Fruit fly (Drosophila melanogaster): ENCODE data around the gene Plp.

Gene Plp

dm6 chr3L:15094589-15095288, at the start of gene Plp, which contains the start of the genes sstn and GlyRS (continued):
- TF ChIP-seq Bteb2 (GFP tag; optimal IDR thresholded peaks at IDR 0.05) (no peak), oc (tag; optimal IDR thresholded peaks at IDR 0.05) (peak; percentile 26), Lpt (GFP tag; optimal IDR thresholded peaks at IDR 0.05) (no peak), CG2202 (tag; optimal IDR thresholded peaks at IDR 0.05) (no peak), chif (GFP tag; optimal IDR thresholded peaks at IDR 0.05) (no peak), twi (tag; optimal IDR thresholded peaks at IDR 0.05) (peak; percentile 26), ssp (GFP tag; IDR thresholded peaks at IDR 0.05) (no peak), CG10366 (GFP tag; IDR thresholded peaks at IDR 0.05) (no peak), Nf-YC (tag; optimal IDR thresholded peaks at IDR 0.05) (peak; percentile 59), Lim3 (GFP tag; IDR thresholded peaks at IDR 0.05) (no peak), dpn (GFP tag; optimal IDR thresholded peaks at IDR 0.05) (peak in 1 of 2 experiments; percentile 39), grau (tag; optimal IDR thresholded peaks at IDR 0.05) (peak; percentile 57), Asciz (GFP tag; optimal IDR thresholded peaks at IDR 0.05) (peak; percentile 23), CG11504 (tag; optimal IDR thresholded peaks at IDR 0.05) (peak; percentile 75), dmrt11E (tag; optimal IDR thresholded peaks at IDR 0.05) (peak; percentile 36), crol (GFP tag; IDR thresholded peaks at IDR 0.05) (peak; percentile 28; the same call in 1 of the 2 replicates), MESR4 (GFP tag; optimal IDR thresholded peaks at IDR 0.05) (peak; percentile 72), Fer2 (tag; optimal IDR thresholded peaks at IDR 0.05) (no peak), ftz-f1 (GFP tag; optimal IDR thresholded peaks at IDR 0.05) (no peak), CG13287 (GFP tag; IDR thresholded peaks at IDR 0.05; ENCODE audit: partially characterized antibody) (peak; percentile 50), fd3F (GFP tag; optimal IDR thresholded peaks at IDR 0.05) (no peak), crp (GFP tag; optimal IDR thresholded peaks at IDR 0.05) (peak in 1 of 2 experiments; percentile 33), dm (GFP tag; optimal IDR thresholded peaks at IDR 0.05) (no peak), gsb-n (tag; optimal IDR thresholded peaks at IDR 0.05) (peak; percentile 38), seq (GFP tag; IDR thresholded peaks at IDR 0.05) (no peak), CG5180 (GFP tag; optimal IDR thresholded peaks at IDR 0.05) (peak; percentile 27), inv (GFP tag; IDR thresholded peaks at IDR 0.05; ENCODE audit: partially characterized antibody) (peak; percentile 49), chinmo (GFP tag; IDR thresholded peaks at IDR 0.05; ENCODE audit: partially characterized antibody) (peak; percentile 83; the same call in 1 of the 4 replicates), nerfin-1 (tag; optimal IDR thresholded peaks at IDR 0.05) (no peak), az2 (GFP tag; optimal IDR thresholded peaks at IDR 0.05) (peak; percentile 20), Hand (GFP tag; optimal IDR thresholded peaks at IDR 0.05) (no peak), klu (GFP tag; IDR thresholded peaks at IDR 0.05) (no peak), CG16813 (GFP tag; IDR thresholded peaks at IDR 0.05; ENCODE audit: partially characterized antibody) (no peak), CG10462 (GFP tag; optimal IDR thresholded peaks at IDR 0.05) (no peak), CG3995 (GFP tag; optimal IDR thresholded peaks at IDR 0.05) (peak; percentile 98), CG8089 (GFP tag; optimal IDR thresholded peaks at IDR 0.05) (no peak), CG32767 (GFP tag; IDR thresholded peaks at IDR 0.05) (no peak), vnd (GFP tag; IDR thresholded peaks at IDR 0.05; ENCODE audit: partially characterized antibody) (no peak), CG18599 (GFP tag; optimal IDR thresholded peaks at IDR 0.05) (peak; percentile 59), CG11456 (GFP tag; IDR thresholded peaks at IDR 0.05) (no peak), CG13296 (GFP tag; optimal IDR thresholded peaks at IDR 0.05) (peak; percentile 49), bab2 (GFP tag; optimal IDR thresholded peaks at IDR 0.05) (no peak), Ets65A (GFP tag) (peak; percentile 41), CG2116 (GFP tag; optimal IDR thresholded peaks at IDR 0.05) (peak; percentile 58), Lhr (GFP tag; optimal IDR thresholded peaks at IDR 0.05) (peak; percentile 1), Deaf1 (tag; optimal IDR thresholded peaks at IDR 0.05) (no peak), CG10209 (GFP tag; optimal IDR thresholded peaks at IDR 0.05) (peak; percentile 29), sisA (GFP tag; IDR thresholded peaks at IDR 0.05) (no peak), CG17361 (GFP tag; IDR thresholded peaks at IDR 0.05) (peak; percentile 78)

All from whole organism, embryonic.